Worm (Caenorhabditis elegans): ENCODE data around the gene set-6.

set-6 gene

DNA sequence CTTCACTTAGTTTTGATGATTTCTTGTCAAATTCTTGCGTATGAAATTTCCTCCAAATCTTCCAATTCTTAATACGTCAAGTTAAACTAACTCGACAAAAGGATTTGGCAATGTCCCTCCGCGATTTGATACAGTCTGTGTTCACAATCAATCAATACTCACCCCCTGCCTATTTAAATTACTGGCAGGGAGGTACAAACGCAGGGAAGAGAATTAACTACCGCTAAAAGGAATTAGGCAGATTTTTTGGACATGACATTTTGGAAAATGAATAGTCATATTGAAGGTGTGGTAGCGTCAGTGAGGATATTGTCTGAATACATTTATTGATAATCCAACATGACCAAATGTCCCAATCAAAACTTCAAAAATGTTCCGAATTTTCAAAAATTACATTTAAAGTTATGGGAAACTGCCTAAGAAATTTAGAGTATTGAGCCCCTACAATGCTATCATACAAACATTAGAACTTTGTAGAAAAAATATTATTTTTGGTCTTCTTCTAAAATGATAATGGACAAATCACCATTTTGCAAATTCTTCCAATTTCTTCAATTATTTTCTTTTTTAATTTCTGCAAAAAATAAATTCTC, 37.0 kb downstream of the set-6 start (continued):
- TF ChIP-seq nhr-232 (tag; optimal IDR thresholded peaks at IDR 0.05): no peak
- peak; percentile 73 for TF ChIP-seq madf-2 (tag; optimal IDR thresholded peaks at IDR 0.05)
- peak; percentile 86 for TF ChIP-seq ceh-34 (tag; optimal IDR thresholded peaks at IDR 0.05)
- TF ChIP-seq elt-4 (tag; optimal IDR thresholded peaks at IDR 0.05): no peak
- peak; percentile 65 for TF ChIP-seq C08G9.2 (tag; optimal IDR thresholded peaks at IDR 0.05)
- no peak for TF ChIP-seq ahr-1 (tag; optimal IDR thresholded peaks at IDR 0.05)
- TF ChIP-seq Y22D7AL.16 (tag; optimal IDR thresholded peaks at IDR 0.05): no peak
- TF ChIP-seq hlh-30 (tag; optimal IDR thresholded peaks at IDR 0.05; ENCODE audit: insufficient read depth): peak; percentile 73
- TF ChIP-seq ceh-24 (tag; optimal IDR thresholded peaks at IDR 0.05): no peak
- peak; percentile 96 for TF ChIP-seq ceh-18 (tag; optimal IDR thresholded peaks at IDR 0.05)
- TF ChIP-seq unc-86 (tag; optimal IDR thresholded peaks at IDR 0.05): peak; percentile 85
- TF ChIP-seq sox-4 (tag; optimal IDR thresholded peaks at IDR 0.05): peak; percentile 61
- TF ChIP-seq ceh-19 (GFP tag; optimal IDR thresholded peaks at IDR 0.05): peak; percentile 53
- TF ChIP-seq fkh-10 (GFP tag; optimal IDR thresholded peaks at IDR 0.05): peak; percentile 57
- TF ChIP-seq ceh-2 (tag; optimal IDR thresholded peaks at IDR 0.05): peak; percentile 74
- peak; percentile 94 for TF ChIP-seq rnt-1 (tag; optimal IDR thresholded peaks at IDR 0.05)
- peak; percentile 1 for TF ChIP-seq T23F11.4 (GFP tag; optimal IDR thresholded peaks at IDR 0.05)

DNA sequence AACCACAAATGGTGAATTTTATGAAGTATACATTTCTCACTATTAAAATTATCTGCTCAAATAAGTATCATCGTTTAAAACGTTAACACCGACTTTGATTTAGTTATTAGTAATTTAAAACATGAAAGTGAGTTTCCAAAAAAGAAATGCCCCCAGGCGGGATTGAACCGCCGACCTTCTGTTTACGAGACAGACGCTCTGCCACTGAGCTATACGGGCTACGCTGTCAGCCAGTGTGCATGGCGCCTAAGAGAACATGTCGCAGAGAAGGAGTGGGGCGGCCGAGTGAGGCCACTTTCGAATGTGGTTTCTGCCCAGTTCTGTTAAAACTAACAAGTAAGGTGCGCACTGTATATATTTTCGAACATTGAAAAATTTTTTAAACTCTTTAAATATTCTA, 39.5 kb downstream of the set-6 start:
- no peak for TF ChIP-seq elt-4 (tag; optimal IDR thresholded peaks at IDR 0.05)
- peak; percentile 31 for TF ChIP-seq ceh-18 (tag; optimal IDR thresholded peaks at IDR 0.05)
- TF ChIP-seq elt-2 (tag; optimal IDR thresholded peaks at IDR 0.05): peak; percentile 72
- TF ChIP-seq fax-1 (tag; optimal IDR thresholded peaks at IDR 0.05): peak; percentile 13
- peak; percentile 74 for TF ChIP-seq hlh-6 (tag; optimal IDR thresholded peaks at IDR 0.05)
- TF ChIP-seq ref-2 (tag; optimal IDR thresholded peaks at IDR 0.05): peak; percentile 55
- TF ChIP-seq ceh-34 (tag; optimal IDR thresholded peaks at IDR 0.05): peak; percentile 73
- TF ChIP-seq ttx-3 (tag; optimal IDR thresholded peaks at IDR 0.05): peak; percentile 1
- peak; percentile 18 for TF ChIP-seq rnt-1 (tag; optimal IDR thresholded peaks at IDR 0.05)
- no peak for TF ChIP-seq lim-6 (tag; optimal IDR thresholded peaks at IDR 0.05)
- TF ChIP-seq F13H6.1 (tag; optimal IDR thresholded peaks at IDR 0.05): no peak
- TF ChIP-seq ceh-14 (tag; optimal IDR thresholded peaks at IDR 0.05): peak; percentile 27
- TF ChIP-seq C38D4.7 (GFP tag; optimal IDR thresholded peaks at IDR 0.05): peak; percentile 67
- peak; percentile 72 for TF ChIP-seq che-1 (tag; optimal IDR thresholded peaks at IDR 0.05)
- peak; percentile 21 for TF ChIP-seq dve-1 (tag; optimal IDR thresholded peaks at IDR 0.05)
- TF ChIP-seq lin-11 (tag; optimal IDR thresholded peaks at IDR 0.05): peak; percentile 44
- TF ChIP-seq ceh-6 (GFP tag; optimal IDR thresholded peaks at IDR 0.05): peak; percentile 67
- TF ChIP-seq pha-4 (tag; optimal IDR thresholded peaks at IDR 0.05): no peak
- peak; percentile 50 for TF ChIP-seq npax-4 (tag; optimal IDR thresholded peaks at IDR 0.05)
- peak; percentile 63 for TF ChIP-seq pat-9 (tag; optimal IDR thresholded peaks at IDR 0.05)
- TF ChIP-seq nhr-232 (tag; optimal IDR thresholded peaks at IDR 0.05): peak; percentile 23
- peak; percentile 15 for TF ChIP-seq T23F11.4 (GFP tag; optimal IDR thresholded peaks at IDR 0.05)
- no peak for TF ChIP-seq gmeb-2 (tag; optimal IDR thresholded peaks at IDR 0.05)
- TF ChIP-seq tbx-2 (tag; optimal IDR thresholded peaks at IDR 0.05): peak; percentile 54
- TF ChIP-seq Y22D7AL.16 (tag; optimal IDR thresholded peaks at IDR 0.05): peak; percentile 17
- TF ChIP-seq eyg-1 (tag; optimal IDR thresholded peaks at IDR 0.05): peak; percentile 28
- TF ChIP-seq mec-3 (tag; optimal IDR thresholded peaks at IDR 0.05; ENCODE audit: borderline replicate concordance): no peak
- TF ChIP-seq sox-4 (tag; optimal IDR thresholded peaks at IDR 0.05): peak; percentile 64
- TF ChIP-seq madf-2 (tag; optimal IDR thresholded peaks at IDR 0.05): no peak
- peak; percentile 33; the same call in 1 of the 2 replicates for TF ChIP-seq sox-2 (GFP tag; IDR thresholded peaks at IDR 0.05)
- peak; percentile 47 for TF ChIP-seq C08G9.2 (tag; optimal IDR thresholded peaks at IDR 0.05)
- no peak for TF ChIP-seq nhr-11 (tag; optimal IDR thresholded peaks at IDR 0.05)
- TF ChIP-seq unc-55 (GFP tag; optimal IDR thresholded peaks at IDR 0.05): no peak
- peak; percentile 11 for TF ChIP-seq K09A11.1 (tag; optimal IDR thresholded peaks at IDR 0.05; ENCODE audit: insufficient read depth)
- TF ChIP-seq unc-86 (tag; optimal IDR thresholded peaks at IDR 0.05): peak; percentile 54
- TF ChIP-seq ceh-22 (tag; optimal IDR thresholded peaks at IDR 0.05): no peak
- TF ChIP-seq ceh-2 (tag; optimal IDR thresholded peaks at IDR 0.05): peak; percentile 49
- TF ChIP-seq ceh-48 (tag; optimal IDR thresholded peaks at IDR 0.05): peak; percentile 34
- no peak for TF ChIP-seq hlh-30 (tag; optimal IDR thresholded peaks at IDR 0.05; ENCODE audit: insufficient read depth)
- peak; percentile 25 for TF ChIP-seq unc-42 (tag; optimal IDR thresholded peaks at IDR 0.05)
- peak; percentile 29 for TF ChIP-seq fkh-6 (tag; optimal IDR thresholded peaks at IDR 0.05)
- TF ChIP-seq unc-3 (GFP tag; conservative IDR thresholded peaks at IDR 0.05): peak; percentile 67; the same call in 1 of the 2 replicates
- TF ChIP-seq unc-3 (tag; optimal IDR thresholded peaks at IDR 0.05): peak; percentile 55
- peak; percentile 2 for TF ChIP-seq ets-4 (tag; optimal IDR thresholded peaks at IDR 0.05)
- peak; percentile 60 for TF ChIP-seq ceh-19 (GFP tag; optimal IDR thresholded peaks at IDR 0.05)
